Worm (Caenorhabditis elegans): Measurements from ENCODE around the gene C54E10.3.

C54E10.3 gene

ce11 chrV:18786694-18787093, 24.1 kb upstream of the C54E10.3 start, which contains the start of gene Y17D7B.3:
Y17D7B.3 (minus strand) TSS chrV:18786794.
- no peak for TF ChIP-seq Y5F2A.4 (GFP tag; optimal IDR thresholded peaks at IDR 0.05)
- no peak for TF ChIP-seq cey-2 (tag; optimal IDR thresholded peaks at IDR 0.05; ENCODE audit: borderline replicate concordance, insufficient read depth)
- TF ChIP-seq mxl-2 (GFP tag; conservative IDR thresholded peaks at IDR 0.05), result no peak
- no peak for TF ChIP-seq daf-16 (GFP tag; optimal IDR thresholded peaks at IDR 0.05)
- no peak for TF ChIP-seq daf-16 (tag; optimal IDR thresholded peaks at IDR 0.05)
- no peak for TF ChIP-seq pqm-1 (tag; optimal IDR thresholded peaks at IDR 0.05)
- no peak for TF ChIP-seq ama-1 (optimal IDR thresholded peaks at IDR 0.05)
- TF ChIP-seq daf-19 (GFP tag; conservative IDR thresholded peaks at IDR 0.05), result no peak
- TF ChIP-seq gei-8 (GFP tag; optimal IDR thresholded peaks at IDR 0.05), result no peak
- no peak for TF ChIP-seq zip-11 (GFP tag; IDR thresholded peaks at IDR 0.05)
- TF ChIP-seq tag-97 (GFP tag; IDR thresholded peaks at IDR 0.05), result no peak
- TF ChIP-seq dpl-1 (GFP tag; optimal IDR thresholded peaks at IDR 0.05), result no peak
- no peak for TF ChIP-seq pha-4 (GFP tag; IDR thresholded peaks at IDR 0.05)
- no peak for TF ChIP-seq pha-4 (tag; optimal IDR thresholded peaks at IDR 0.05)
- TF ChIP-seq daf-8 (GFP tag; IDR thresholded peaks at IDR 0.05), result no peak
- TF ChIP-seq ces-1 (GFP tag; optimal IDR thresholded peaks at IDR 0.05), result no peak
- TF ChIP-seq snpc-4 (tag; optimal IDR thresholded peaks at IDR 0.05), result no peak
- no peak for TF ChIP-seq nhr-28 (tag; optimal IDR thresholded peaks at IDR 0.05)
- no peak for TF ChIP-seq ztf-7 (tag; optimal IDR thresholded peaks at IDR 0.05)
- no peak for TF ChIP-seq nhr-48 (tag; optimal IDR thresholded peaks at IDR 0.05)

- peak; percentile 62 for TF ChIP-seq nhr-6 (tag; optimal IDR thresholded peaks at IDR 0.05)
- TF ChIP-seq zip-2 (tag; optimal IDR thresholded peaks at IDR 0.05), result peak; percentile 73
- no peak for TF ChIP-seq dve-1 (tag; optimal IDR thresholded peaks at IDR 0.05; ENCODE audit: insufficient read depth)
- TF ChIP-seq dmd-6 (GFP tag; IDR thresholded peaks at IDR 0.05), result peak; percentile 39
- no peak for TF ChIP-seq mxl-3 (GFP tag; optimal IDR thresholded peaks at IDR 0.05)
Observed at ce11 chrV:18787417-18787918, 23.3 kb upstream of the C54E10.3 start, which contains the start of gene Y17D7B.2. Y17D7B.2 (plus strand) TSS chrV:18787739.

ce11 chrV:18790658-18791057, 20.1 kb upstream of the C54E10.3 start, which contains the start of gene nhr-231:
nhr-231 (plus strand) TSS chrV:18790958.
- peak; percentile 4 for TF ChIP-seq aha-1 (tag)
- TF ChIP-seq ceh-28 (tag; optimal IDR thresholded peaks at IDR 0.05), result no peak

ce11 chrV:18800811-18801210, 10.0 kb upstream of the C54E10.3 start, which contains the start of gene nhr-170:
nhr-170 (minus strand) TSS chrV:18800826.
- TF ChIP-seq F44E2.7 (GFP tag; IDR thresholded peaks at IDR 0.05) (no peak), daf-16 (GFP tag; optimal IDR thresholded peaks at IDR 0.05) (no peak), daf-16 (tag; optimal IDR thresholded peaks at IDR 0.05) (peak; percentile 24), nhr-11 (tag; optimal IDR thresholded peaks at IDR 0.05) (no peak), daf-19 (GFP tag; conservative IDR thresholded peaks at IDR 0.05) (no peak), aha-1 (tag) (peak; percentile 21), hlh-30 (tag; optimal IDR thresholded peaks at IDR 0.05; ENCODE audit: insufficient read depth) (peak; percentile 50), fkh-10 (GFP tag; optimal IDR thresholded peaks at IDR 0.05) (no peak), F49E8.2 (tag; optimal IDR thresholded peaks at IDR 0.05; ENCODE audit: borderline replicate concordance) (no peak), attf-4 (tag; optimal IDR thresholded peaks at IDR 0.05) (no peak), egl-43 (GFP tag; IDR thresholded peaks at IDR 0.05) (no peak), ZK337.2 (GFP tag; IDR thresholded peaks at IDR 0.05) (no peak)

- TF ChIP-seq pha-4 (GFP tag; IDR thresholded peaks at IDR 0.05) (no peak), pha-4 (tag; optimal IDR thresholded peaks at IDR 0.05) (no peak), dmd-8 (GFP tag; IDR thresholded peaks at IDR 0.05) (no peak), nhr-6 (tag; optimal IDR thresholded peaks at IDR 0.05) (no peak), nhr-11 (tag; optimal IDR thresholded peaks at IDR 0.05) (no peak), lin-1 (GFP tag; IDR thresholded peaks at IDR 0.05) (no peak), Y48G9A.11 (GFP tag; IDR thresholded peaks at IDR 0.05) (no peak), lin-39 (tag; optimal IDR thresholded peaks at IDR 0.05) (no peak), lin-15B (tag; optimal IDR thresholded peaks at IDR 0.05) (no peak), unc-62 (GFP tag; optimal IDR thresholded peaks at IDR 0.05 in 1 of 2) (no peak), unc-62 (tag; optimal IDR thresholded peaks at IDR 0.05) (no peak), aly-2 (tag; optimal IDR thresholded peaks at IDR 0.05) (no peak), ztf-11 (tag; optimal IDR thresholded peaks at IDR 0.05) (no peak), lin-29 (GFP tag; IDR thresholded peaks at IDR 0.05) (no peak), daf-16 (GFP tag; optimal IDR thresholded peaks at IDR 0.05) (no peak), daf-16 (tag; optimal IDR thresholded peaks at IDR 0.05) (no peak), zag-1 (tag; optimal IDR thresholded peaks at IDR 0.05) (no peak)
Observed at ce11 chrV:18802077-18802476, 8.7 kb upstream of the C54E10.3 start, which contains the start of gene C54E10.11. C54E10.11 (minus strand) TSS chrV:18802177.
